Fruit fly (Drosophila melanogaster) whole organism, embryonic: ENCODE results near the gene Df31.
A peak's percentile ranks its signal among the peaks of the same experiment; 100 is the strongest.

Experiments
- Adf1 ChIP-seq: fragments of 200-800 bp; sonication (Bioruptor generic); IDR thresholded peaks from 2 replicates; pipeline ENCODE4 v1.3.6; 2022; ENCODE audit warnings: missing biosample characterization, missing genetic modification characterization
- Aef1 ChIP-seq: fragments of 200-800 bp; sonication (Bioruptor generic); IDR thresholded peaks from 3 replicates; pipeline ENCODE4 v1.3.6; 2022; ENCODE audit warnings: missing biosample characterization, missing genetic modification characterization
- B-H1 ChIP-seq: fragments of 200-800 bp; sonication (Bioruptor generic); IDR thresholded peaks from 3 replicates; pipeline ENCODE4 v1.3.6; 2022; ENCODE audit warnings: missing biosample characterization, missing genetic modification characterization
- B-H2 ChIP-seq: fragments of 200-800 bp; sonication (Bioruptor generic); optimal IDR thresholded peaks from 2 replicates; lab custom pipeline; 2018; ENCODE audit warnings: missing biosample characterization, mild to moderate bottlenecking, missing genetic modification characterization
- Bdp1 ChIP-seq: fragments of 200-800 bp; sonication (Bioruptor generic); optimal IDR thresholded peaks from 3 replicates; lab custom pipeline; 2016; ENCODE audit warnings: missing biosample characterization, missing genetic modification characterization
- C15 ChIP-seq: fragments of 200-800 bp; sonication (Bioruptor generic); IDR thresholded peaks from 3 replicates; pipeline ENCODE4 v1.3.6; 2022; ENCODE audit warnings: missing biosample characterization, missing genetic modification characterization
- CG10462 ChIP-seq: fragments of 200-800 bp; sonication (Bioruptor generic); optimal IDR thresholded peaks from 2 replicates; lab custom pipeline; 2016; ENCODE audit warnings: missing biosample characterization, missing genetic modification characterization
- CG10565 ChIP-seq: fragments of 200-800 bp; sonication (Bioruptor generic); optimal IDR thresholded peaks from 3 replicates; lab custom pipeline; 2016; ENCODE audit warnings: missing biosample characterization, mild to moderate bottlenecking, missing genetic modification characterization
- CG10979 ChIP-seq: fragments of 200-800 bp; sonication (Bioruptor generic); optimal IDR thresholded peaks from 2 replicates; lab custom pipeline; 2018; ENCODE audit warnings: missing biosample characterization, mild to moderate bottlenecking, missing genetic modification characterization, moderate library complexity
- CG14050 ChIP-seq: fragments of 200-800 bp; sonication (Bioruptor generic); IDR thresholded peaks from 3 replicates; pipeline ENCODE4 v1.3.6; 2022; ENCODE audit warnings: missing biosample characterization, missing genetic modification characterization
- CG1603 ChIP-seq: fragments of 200-800 bp; sonication (Bioruptor generic); optimal IDR thresholded peaks from 2 replicates; lab custom pipeline; 2019; ENCODE audit warnings: missing biosample characterization, mild to moderate bottlenecking, missing genetic modification characterization, moderate library complexity
- CG17361 ChIP-seq: fragments of 200-800 bp; sonication (Bioruptor generic); IDR thresholded peaks from 3 replicates; pipeline ENCODE4 v1.3.6; 2022; ENCODE audit warnings: missing biosample characterization, missing genetic modification characterization
- CG17829 ChIP-seq: fragments of 200-800 bp; optimal IDR thresholded peaks from 2 replicates; lab custom pipeline; 2019; ENCODE audit warnings: missing biosample characterization, mild to moderate bottlenecking, missing genetic modification characterization, moderate library complexity
- CG2116 ChIP-seq: fragments of 200-800 bp; sonication (Bioruptor generic); optimal IDR thresholded peaks from 3 replicates; lab custom pipeline; 2018; ENCODE audit warnings: missing biosample characterization, mild to moderate bottlenecking, missing genetic modification characterization
- CG2712 ChIP-seq: fragments of 200-800 bp; optimal IDR thresholded peaks from 3 replicates; lab custom pipeline; 2019; ENCODE audit warnings: missing biosample characterization, mild to moderate bottlenecking, missing genetic modification characterization, moderate library complexity
- CG2875 ChIP-seq: fragments of 200-800 bp; sonication (Bioruptor generic); optimal IDR thresholded peaks from 2 replicates; lab custom pipeline; 2017; ENCODE audit warnings: missing biosample characterization, mild to moderate bottlenecking, missing genetic modification characterization, missing genetic modification reagents
- CG30403 ChIP-seq: fragments of 200-800 bp; sonication (Bioruptor generic); optimal IDR thresholded peaks from 3 replicates; lab custom pipeline; 2016; ENCODE audit warnings: missing biosample characterization, missing genetic modification characterization
- CG34224 ChIP-seq: fragments of 200-800 bp; sonication (Bioruptor generic); IDR thresholded peaks from 3 replicates; pipeline ENCODE4 v1.3.6; 2022; ENCODE audit warnings: missing biosample characterization, missing genetic modification characterization; ENCODE audit not compliant: partially characterized antibody
- CG4328 ChIP-seq: fragments of 200-800 bp; sonication (Bioruptor generic); optimal IDR thresholded peaks from 3 replicates; lab custom pipeline; 2017; ENCODE audit warnings: missing biosample characterization, missing genetic modification reagents, missing genetic modification characterization
- CG4707 ChIP-seq: fragments of 200-800 bp; sonication (Bioruptor generic); optimal IDR thresholded peaks from 2 replicates; lab custom pipeline; 2018; ENCODE audit warnings: missing biosample characterization, mild to moderate bottlenecking, missing genetic modification characterization, moderate library complexity
- CG7372 ChIP-seq: fragments of 200-800 bp; sonication (Bioruptor generic); IDR thresholded peaks from 2 replicates; pipeline ENCODE4 v1.3.6; 2022; ENCODE audit warnings: missing biosample characterization, missing genetic modification characterization
- CG7839 ChIP-seq: fragments of 200-800 bp; sonication (Bioruptor generic); optimal IDR thresholded peaks from 3 replicates; lab custom pipeline; 2018; ENCODE audit warnings: missing biosample characterization, mild to moderate bottlenecking, missing genetic modification characterization, moderate library complexity
- CG9437 ChIP-seq: fragments of 200-800 bp; sonication (Bioruptor generic); optimal IDR thresholded peaks from 2 replicates; lab custom pipeline; 2018; ENCODE audit warnings: missing biosample characterization, mild to moderate bottlenecking, missing genetic modification characterization
- CoRest ChIP-seq: fragments of 200-800 bp; sonication (Bioruptor generic); optimal IDR thresholded peaks from 3 replicates; lab custom pipeline; 2018; ENCODE audit warnings: missing biosample characterization, mild to moderate bottlenecking, missing genetic modification characterization, moderate library complexity
- Dbx ChIP-seq: fragments of 200-800 bp; sonication (Bioruptor generic); IDR thresholded peaks from 3 replicates; pipeline ENCODE4 v1.3.6; 2022; ENCODE audit warnings: missing biosample characterization, missing genetic modification characterization
- Doc3 ChIP-seq: fragments of 200-800 bp; sonication (Bioruptor generic); IDR thresholded peaks from 3 replicates; pipeline ENCODE4 v1.3.6; 2022; ENCODE audit warnings: missing biosample characterization, missing genetic modification characterization; ENCODE audit not compliant: partially characterized antibody
- Gug ChIP-seq: fragments of 200-800 bp; sonication (Bioruptor generic); IDR thresholded peaks from 4 replicates; pipeline ENCODE4 v1.3.6; 2022; ENCODE audit warnings: missing biosample characterization, missing genetic modification characterization
- Hmx ChIP-seq: fragments of 200-800 bp; sonication (Bioruptor generic); optimal IDR thresholded peaks from 2 replicates; lab custom pipeline; 2016; ENCODE audit warnings: missing biosample characterization, missing genetic modification characterization
- NFAT ChIP-seq: fragments of 200-800 bp; sonication (Bioruptor generic); IDR thresholded peaks from 2 replicates; pipeline ENCODE4 v1.3.6; 2022; ENCODE audit warnings: missing biosample characterization, missing genetic modification characterization
- NK7.1 ChIP-seq: fragments of 200-800 bp; sonication (Bioruptor generic); optimal IDR thresholded peaks from 3 replicates; lab custom pipeline; 2016; ENCODE audit warnings: missing biosample characterization, missing genetic modification characterization
- Nf-YA ChIP-seq: fragments of 200-800 bp; sonication (Bioruptor generic); IDR thresholded peaks from 2 replicates; pipeline ENCODE4 v1.3.6; 2022; ENCODE audit warnings: missing biosample characterization, missing genetic modification characterization
- Rfx ChIP-seq: fragments of 200-800 bp; sonication (Bioruptor generic); IDR thresholded peaks from 2 replicates; pipeline ENCODE4 v1.3.6; 2022; ENCODE audit warnings: missing biosample characterization, missing genetic modification characterization
- Sry-β ChIP-seq: fragments of 200-800 bp; sonication (Bioruptor generic); optimal IDR thresholded peaks from 2 replicates; lab custom pipeline; 2018; ENCODE audit warnings: missing biosample characterization, mild to moderate bottlenecking, missing genetic modification characterization, moderate library complexity
- Stat92E ChIP-seq, 3 experiments: fragments of >200 bp in 2 of 3; fragments of 200-800 bp in 1 of 3; sonication (Bioruptor generic) in 1 of 3; optimal IDR thresholded peaks; 2 replicates each; lab custom pipeline; 2017 to 2019; ENCODE audit warnings: missing biosample characterization in 3 of 3, missing genetic modification characterization in 3 of 3, mild to moderate bottlenecking in 1 of 3, moderate library complexity in 1 of 3
- Xbp1 ChIP-seq: fragments of 200-800 bp; sonication (Bioruptor generic); optimal IDR thresholded peaks from 3 replicates; lab custom pipeline; 2016; ENCODE audit warnings: missing biosample characterization, mild to moderate bottlenecking, missing genetic modification characterization
- YL-1 ChIP-seq: fragments of 200-800 bp; sonication (Bioruptor generic); optimal IDR thresholded peaks from 3 replicates; lab custom pipeline; 2017; ENCODE audit warnings: missing biosample characterization, mild to moderate bottlenecking, missing genetic modification characterization
- bcd ChIP-seq: fragments of 200-800 bp; sonication (Bioruptor generic); optimal IDR thresholded peaks from 2 replicates; lab custom pipeline; 2017; ENCODE audit warnings: missing biosample characterization, mild to moderate bottlenecking, missing genetic modification characterization
- chif ChIP-seq, 2 experiments: fragments of 200-800 bp; sonication (Bioruptor generic); optimal IDR thresholded peaks; 3 replicates each; lab custom pipeline; 2016; ENCODE audit warnings: missing biosample characterization in 2 of 2, missing genetic modification characterization in 2 of 2
- dmrt11E ChIP-seq: fragments of 200-800 bp; sonication (Bioruptor generic); optimal IDR thresholded peaks from 3 replicates; lab custom pipeline; 2018; ENCODE audit warnings: missing biosample characterization, mild to moderate bottlenecking, missing genetic modification characterization, moderate library complexity
- gt ChIP-seq: fragments of 200-800 bp; sonication (Bioruptor generic); IDR thresholded peaks from 2 replicates; pipeline ENCODE4 v1.3.6; 2022; ENCODE audit warnings: missing biosample characterization, missing genetic modification characterization
- insv ChIP-seq, 2 experiments: fragments of 200-800 bp; sonication (Bioruptor generic); optimal IDR thresholded peaks; 3 replicates each; lab custom pipeline; 2016 to 2018; ENCODE audit warnings: missing biosample characterization in 2 of 2, missing genetic modification characterization in 2 of 2
- pnt ChIP-seq: fragments of 200-800 bp; sonication (Bioruptor generic); optimal IDR thresholded peaks from 3 replicates; lab custom pipeline; 2016; ENCODE audit warnings: missing biosample characterization, missing genetic modification characterization
- pum ChIP-seq: fragments of 200-800 bp; sonication (Bioruptor generic); optimal IDR thresholded peaks from 2 replicates; lab custom pipeline; 2016; ENCODE audit warnings: missing biosample characterization, missing genetic modification characterization
- row ChIP-seq: fragments of 200-800 bp; sonication (Bioruptor generic); IDR thresholded peaks from 3 replicates; pipeline ENCODE4 v1.3.6; 2022; ENCODE audit warnings: missing biosample characterization, missing genetic modification characterization
- sens ChIP-seq: fragments of 200-800 bp; sonication (Bioruptor generic); peaks from one replicate; lab custom pipeline; 2016; ENCODE audit warnings: missing biosample characterization, missing genetic modification characterization
- slp2 ChIP-seq: fragments of 200-800 bp; sonication (Bioruptor generic); optimal IDR thresholded peaks from 2 replicates; lab custom pipeline; 2016; ENCODE audit warnings: missing biosample characterization, missing genetic modification characterization
- sob ChIP-seq: fragments of 200-800 bp; sonication (Bioruptor generic); IDR thresholded peaks from 2 replicates; pipeline ENCODE4 v1.3.6; 2022; ENCODE audit warnings: missing biosample characterization, missing genetic modification characterization
- stc ChIP-seq: fragments of 200-800 bp; sonication (Bioruptor generic); IDR thresholded peaks from 2 replicates; pipeline ENCODE4 v1.3.6; 2022; ENCODE audit warnings: missing biosample characterization, missing genetic modification characterization
- stwl ChIP-seq: fragments of 200-800 bp; sonication (Bioruptor generic); optimal IDR thresholded peaks from 3 replicates; lab custom pipeline; 2018; ENCODE audit warnings: missing biosample characterization, mild to moderate bottlenecking, missing genetic modification characterization, moderate library complexity
- sug ChIP-seq: fragments of 200-800 bp; optimal IDR thresholded peaks from 2 replicates; lab custom pipeline; 2019; ENCODE audit warnings: missing biosample characterization, mild to moderate bottlenecking, missing genetic modification characterization, moderate library complexity
- z ChIP-seq: fragments of 200-800 bp; sonication (Bioruptor generic); IDR thresholded peaks from 3 replicates; pipeline ENCODE4 v1.3.6; 2022; ENCODE audit warnings: missing biosample characterization, missing genetic modification characterization

Df31 gene

DNA sequence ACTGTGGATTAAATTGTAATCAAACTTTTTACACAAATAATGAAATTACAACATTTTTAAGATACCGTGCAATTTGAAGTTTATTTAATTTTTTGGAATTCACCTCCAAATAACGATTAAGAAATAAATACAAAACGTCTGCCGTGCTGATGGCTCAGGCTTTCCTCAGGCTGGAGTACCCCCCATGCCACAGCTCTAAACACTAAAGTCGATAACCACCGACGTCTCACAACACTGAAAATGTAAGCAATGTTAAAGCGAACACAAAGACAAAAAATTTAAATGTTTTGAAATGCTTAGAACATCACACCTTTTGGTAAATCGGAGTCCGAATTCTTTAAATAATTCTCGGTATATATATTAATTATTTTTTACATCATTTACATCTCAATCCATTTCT is 27.7 kb upstream of the Df31 start (continued):
- TF ChIP-seq CG7839 (peak; percentile 60), NK7.1 (GFP tag; lab: Kevin White, UChicago) (peak; percentile 31), gt (no peak), Aef1 (no peak; the same call in 2 of the 3 replicates), chif (GFP tag; optimal IDR thresholded peaks at IDR 0.05; lab: Kevin White, UChicago) (peak; percentile 41 to 61), B-H1 (GFP tag; lab: Robert Waterston, UW) (peak; percentile 24; the same call in 1 of the 3 replicates), sug (tag; lab: Kevin White, UChicago) (peak; percentile 37), row (peak; percentile 83), Nf-YA (GFP tag; lab: Robert Waterston, UW) (no peak), CG4707 (GFP tag; lab: Kevin White, UChicago) (peak; percentile 15), Rfx (GFP tag; lab: Robert Waterston, UW) (peak; percentile 87), CG2712 (tag; lab: Kevin White, UChicago) (peak; percentile 68), Doc3 (GFP tag; lab: Robert Waterston, UW) (peak; percentile 48; the same call in 1 of the 3 replicates), dmrt11E (tag; lab: Kevin White, UChicago) (peak; percentile 31), Hmx (GFP tag; lab: Kevin White, UChicago) (no peak), CoRest (tag; lab: Kevin White, UChicago) (peak; percentile 63), CG17361 (GFP tag; lab: Robert Waterston, UW) (peak; percentile 61; the same call in 2 of the 3 replicates), CG17829 (tag; lab: Kevin White, UChicago) (peak; percentile 66), stc (GFP tag; lab: Robert Waterston, UW) (peak; percentile 45; the same call in 1 of the 2 replicates), CG2875 (GFP tag; lab: Kevin White, UChicago) (no peak), CG14050 (GFP tag; lab: Robert Waterston, UW) (peak; percentile 26; the same call in 1 of the 3 replicates), Stat92E (GFP tag; optimal IDR thresholded peaks at IDR 0.05; lab: Kevin White, UChicago) (no peak), CG10979 (tag; lab: Kevin White, UChicago) (peak; percentile 27), z (GFP tag; lab: Robert Waterston, UW) (no peak), CG4328 (GFP tag; lab: Kevin White, UChicago) (peak; percentile 44), CG10565 (no peak), sens (GFP tag; lab: Kevin White, UChicago) (peak; percentile 85), CG1603 (tag; lab: Kevin White, UChicago) (peak; percentile 62), Xbp1 (peak; percentile 61), insv (GFP tag; optimal IDR thresholded peaks at IDR 0.05; lab: Kevin White, UChicago) (no peak), CG10462 (GFP tag; lab: Kevin White, UChicago) (peak; percentile 5), pum (GFP tag; lab: Kevin White, UChicago) (peak; percentile 58), Adf1 (GFP tag; lab: Robert Waterston, UW) (0 out of 2 replicates have a peak, but pooled peaks have one; percentile 30), B-H2 (GFP tag; lab: Kevin White, UChicago) (peak; percentile 22), CG7372 (GFP tag; lab: Robert Waterston, UW) (0 out of 2 replicates have a peak, but pooled peaks have one; percentile 33), NFAT (GFP tag; lab: Robert Waterston, UW) (no peak; the same call in 1 of the 2 replicates), Dbx (GFP tag; lab: Robert Waterston, UW) (peak; percentile 73; the same call in 2 of the 3 replicates), stwl (tag; lab: Kevin White, UChicago) (peak; percentile 85), CG30403 (GFP tag; lab: Kevin White, UChicago) (peak; percentile 71), pnt (peak; percentile 33), CG2116 (peak; percentile 34), CG9437 (GFP tag; lab: Kevin White, UChicago) (peak; percentile 42), sob (peak; percentile 82), Gug (peak; percentile 70; the same call in 3 of the 4 replicates), YL-1 (GFP tag; lab: Kevin White, UChicago) (no peak), Bdp1 (GFP tag; lab: Kevin White, UChicago) (no peak), CG34224 (GFP tag; lab: Robert Waterston, UW) (peak; percentile 29; the same call in 1 of the 3 replicates), slp2 (GFP tag; lab: Kevin White, UChicago) (peak; percentile 35), C15 (GFP tag; lab: Robert Waterston, UW) (no peak), bcd (GFP tag; lab: Kevin White, UChicago) (no peak), Sry-β (no peak)
